Fruit fly (Drosophila melanogaster): ENCODE results near the gene CG33509.

DNA sequence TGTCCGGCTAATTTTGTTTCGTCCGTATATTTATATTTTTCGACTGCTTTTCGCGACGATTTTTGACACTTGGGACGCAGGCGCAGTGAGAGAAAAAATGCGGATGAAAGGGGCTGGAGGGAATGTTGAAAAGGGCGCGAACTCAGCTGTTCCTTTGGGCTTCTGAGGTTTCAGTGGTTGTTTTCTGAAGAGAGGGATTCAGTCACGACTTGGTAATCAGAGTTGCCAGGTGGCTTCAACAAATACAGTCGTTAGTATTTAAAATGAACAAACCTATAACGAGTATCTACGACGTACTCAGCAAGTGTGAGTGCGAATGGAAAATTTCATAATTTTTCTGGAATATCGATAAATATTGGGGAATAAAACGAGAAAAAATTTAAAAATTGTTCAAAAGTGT lies 14.9 kb downstream of the CG33509 start, which contains the start of gene CG9265:
- TF ChIP-seq insv (optimal IDR thresholded peaks at IDR 0.05), result no peak
- TF ChIP-seq Myc (optimal IDR thresholded peaks at IDR 0.05), result no peak
- TF ChIP-seq psq (optimal IDR thresholded peaks at IDR 0.05), result no peak
- no peak for TF ChIP-seq ttk (optimal IDR thresholded peaks at IDR 0.05)
- no peak for TF ChIP-seq Sin3A (optimal IDR thresholded peaks at IDR 0.05)
